Fruit fly (Drosophila melanogaster): ENCODE measurements around the gene REPTOR.
A peak's percentile ranks its signal among the peaks of the same experiment; 100 is the strongest.

The REPTOR gene

dm6 chr3R:24574123-24574522 lies 8.5 kb downstream of the REPTOR start (continued):
- no peak for TF ChIP-seq CG5953 (GFP tag; IDR thresholded peaks at IDR 0.05)
- TF ChIP-seq CG7987 (GFP tag; optimal IDR thresholded peaks at IDR 0.05) = no peak
- TF ChIP-seq MTF-1 (GFP tag; optimal IDR thresholded peaks at IDR 0.05; ENCODE audit: borderline replicate concordance) = no peak
- TF ChIP-seq tgo (GFP tag; IDR thresholded peaks at IDR 0.05) = peak; percentile 51; the same call in 1 of the 3 replicates
- no peak for TF ChIP-seq sima (GFP tag; optimal IDR thresholded peaks at IDR 0.05)
- no peak for TF ChIP-seq kay (GFP tag; optimal IDR thresholded peaks at IDR 0.05)
- no peak for TF ChIP-seq Dfd (GFP tag; optimal IDR thresholded peaks at IDR 0.05)
- TF ChIP-seq Atf-2 (GFP tag; optimal IDR thresholded peaks at IDR 0.05) = no peak
- TF ChIP-seq usp (GFP tag; optimal IDR thresholded peaks at IDR 0.05) = no peak
- no peak for TF ChIP-seq CG14860 (GFP tag; IDR thresholded peaks at IDR 0.05; ENCODE audit: partially characterized antibody)
- TF ChIP-seq lilli (GFP tag; optimal IDR thresholded peaks at IDR 0.05) = peak; percentile 24
- peak; percentile 2 for TF ChIP-seq Asciz (GFP tag; optimal IDR thresholded peaks at IDR 0.05)
- TF ChIP-seq CG18764 (GFP tag; optimal IDR thresholded peaks at IDR 0.05) = no peak
- TF ChIP-seq CG6854 (GFP tag; optimal IDR thresholded peaks at IDR 0.05) = peak; percentile 66
- TF ChIP-seq CG17385 (GFP tag; optimal IDR thresholded peaks at IDR 0.05) = peak; percentile 71
- TF ChIP-seq Mrtf (GFP tag; IDR thresholded peaks at IDR 0.05) = no peak
- TF ChIP-seq H2.0 (GFP tag; IDR thresholded peaks at IDR 0.05) = no peak
- TF ChIP-seq Sox102F (GFP tag; optimal IDR thresholded peaks at IDR 0.05) = peak; percentile 49
- TF ChIP-seq ewg (GFP tag; optimal IDR thresholded peaks at IDR 0.05) = no peak
- TF ChIP-seq CG12391 (tag; optimal IDR thresholded peaks at IDR 0.05) = peak; percentile 70
- no peak for TF ChIP-seq ash1 (GFP tag; optimal IDR thresholded peaks at IDR 0.05)
- TF ChIP-seq maf-S (GFP tag; optimal IDR thresholded peaks at IDR 0.05) = no peak
- TF ChIP-seq CG3995 (GFP tag; optimal IDR thresholded peaks at IDR 0.05) = no peak
- no peak for TF ChIP-seq Ets97D (GFP tag; optimal IDR thresholded peaks at IDR 0.05)
- TF ChIP-seq Side (GFP tag; optimal IDR thresholded peaks at IDR 0.05) = no peak
- peak; percentile 24 for TF ChIP-seq Blimp-1 (GFP tag; optimal IDR thresholded peaks at IDR 0.05)
- no peak for TF ChIP-seq Kr (GFP tag; optimal IDR thresholded peaks at IDR 0.05)
- no peak for TF ChIP-seq CG13287 (GFP tag; IDR thresholded peaks at IDR 0.05; ENCODE audit: partially characterized antibody)
- TF ChIP-seq chinmo (GFP tag; IDR thresholded peaks at IDR 0.05; ENCODE audit: partially characterized antibody) = no peak
- TF ChIP-seq CG14710 (tag; optimal IDR thresholded peaks at IDR 0.05) = peak; percentile 20
- TF ChIP-seq kni (GFP tag; optimal IDR thresholded peaks at IDR 0.05) = no peak
- TF ChIP-seq CG7928 (GFP tag; optimal IDR thresholded peaks at IDR 0.05) = no peak
- TF ChIP-seq sens-2 (GFP tag; IDR thresholded peaks at IDR 0.05) = no peak
- TF ChIP-seq CG11723 (GFP tag; optimal IDR thresholded peaks at IDR 0.05) = no peak
- no peak for TF ChIP-seq ac (GFP tag; optimal IDR thresholded peaks at IDR 0.05)
- peak; percentile 81 for TF ChIP-seq CG13296 (GFP tag; optimal IDR thresholded peaks at IDR 0.05)
- TF ChIP-seq lab (GFP tag; optimal IDR thresholded peaks at IDR 0.05) = peak; percentile 83
- peak; percentile 30 for TF ChIP-seq fd3F (GFP tag; optimal IDR thresholded peaks at IDR 0.05)
- TF ChIP-seq cas (GFP tag; IDR thresholded peaks at IDR 0.05) = no peak
- TF ChIP-seq Taf1 (GFP tag; IDR thresholded peaks at IDR 0.05) = no peak
- no peak for TF ChIP-seq Doc3 (GFP tag; IDR thresholded peaks at IDR 0.05; ENCODE audit: partially characterized antibody)
- no peak for TF ChIP-seq CG4282 (GFP tag; optimal IDR thresholded peaks at IDR 0.05)
- peak; percentile 4 for TF ChIP-seq slou (GFP tag; optimal IDR thresholded peaks at IDR 0.05)
- no peak for TF ChIP-seq CG5180 (GFP tag; optimal IDR thresholded peaks at IDR 0.05)
- no peak for TF ChIP-seq dm (GFP tag; optimal IDR thresholded peaks at IDR 0.05)
- no peak for TF ChIP-seq nerfin-1 (tag; optimal IDR thresholded peaks at IDR 0.05)
- TF ChIP-seq CG9609 (GFP tag; optimal IDR thresholded peaks at IDR 0.05) = no peak
- TF ChIP-seq chn (GFP tag; optimal IDR thresholded peaks at IDR 0.05) = no peak
- TF ChIP-seq CG9437 (GFP tag; optimal IDR thresholded peaks at IDR 0.05) = peak; percentile 40
- TF ChIP-seq Lim3 (GFP tag; IDR thresholded peaks at IDR 0.05) = no peak
- TF ChIP-seq salm (tag; optimal IDR thresholded peaks at IDR 0.05) = no peak
